Fruit fly (Drosophila melanogaster) whole organism, pupa: Measurements from ENCODE around the gene PolD1.
A peak's percentile ranks its signal among the peaks of the same experiment; 100 is the strongest.

Experiments used
- CG10348 ChIP-seq: fragments of 200-800 bp; sonication (Bioruptor generic); IDR thresholded peaks from 2 replicates; pipeline ENCODE4 v1.3.6; 2022; ENCODE audit warnings: missing biosample characterization, missing genetic modification characterization
- CG12605 ChIP-seq: fragments of 200-800 bp; sonication (Bioruptor generic); IDR thresholded peaks from 2 replicates; pipeline ENCODE4 v1.3.6; 2022; ENCODE audit warnings: missing biosample characterization, missing genetic modification characterization
- CG13204 ChIP-seq: fragments of 200-800 bp; sonication (Bioruptor generic); optimal IDR thresholded peaks from 2 replicates; lab custom pipeline; 2018; ENCODE audit warnings: missing biosample characterization, mild to moderate bottlenecking, missing genetic modification characterization, moderate library complexity
- CG14655 ChIP-seq: fragments of 200-800 bp; sonication (Bioruptor generic); optimal IDR thresholded peaks from 3 replicates; lab custom pipeline; 2017; ENCODE audit warnings: mild to moderate bottlenecking, missing biosample characterization, missing genetic modification reagents, missing genetic modification characterization
- CG15710 ChIP-seq: fragments of 200-800 bp; sonication (Bioruptor generic); optimal IDR thresholded peaks from 2 replicates; lab custom pipeline; 2018; ENCODE audit warnings: missing biosample characterization, mild to moderate bottlenecking, missing genetic modification characterization, moderate library complexity
- CG17806 ChIP-seq: fragments of 200-800 bp; sonication (Bioruptor generic); optimal IDR thresholded peaks from 2 replicates; lab custom pipeline; 2018; ENCODE audit warnings: missing biosample characterization, mild to moderate bottlenecking, missing genetic modification characterization, moderate library complexity
- CG32121 ChIP-seq: fragments of 200-800 bp; sonication (Bioruptor generic); IDR thresholded peaks from 2 replicates; pipeline ENCODE4 v1.3.6; 2022; ENCODE audit warnings: missing biosample characterization, missing genetic modification characterization
- CG34367 ChIP-seq: fragments of 200-800 bp; sonication (Bioruptor generic); optimal IDR thresholded peaks from 2 replicates; lab custom pipeline; 2018; ENCODE audit warnings: missing biosample characterization, mild to moderate bottlenecking, missing genetic modification characterization
- CG4496 ChIP-seq: fragments of 200-800 bp; sonication (Bioruptor generic); IDR thresholded peaks from 3 replicates; pipeline ENCODE4 v1.3.6; 2022; ENCODE audit warnings: missing biosample characterization, missing genetic modification characterization
- CG8159 ChIP-seq: fragments of 200-800 bp; sonication (Bioruptor generic); optimal IDR thresholded peaks from 3 replicates; lab custom pipeline; 2018; ENCODE audit warnings: missing biosample characterization, mild to moderate bottlenecking, missing genetic modification characterization, moderate library complexity
- CG8301 ChIP-seq: fragments of 200-800 bp; sonication (Bioruptor generic); optimal IDR thresholded peaks from 2 replicates; lab custom pipeline; 2018; ENCODE audit warnings: missing biosample characterization, mild to moderate bottlenecking, missing genetic modification characterization
- CG9948 ChIP-seq: fragments of 200-800 bp; sonication (Bioruptor generic); optimal IDR thresholded peaks from 2 replicates; lab custom pipeline; 2018; ENCODE audit warnings: missing biosample characterization, mild to moderate bottlenecking, missing genetic modification characterization, moderate library complexity
- D1 ChIP-seq: fragments of 200-800 bp; sonication (Bioruptor generic); optimal IDR thresholded peaks from 2 replicates; lab custom pipeline; 2018; ENCODE audit warnings: missing biosample characterization, mild to moderate bottlenecking, missing genetic modification characterization, moderate library complexity
- EcR ChIP-seq: fragments of 200-800 bp; sonication (Bioruptor generic); optimal IDR thresholded peaks from 3 replicates; lab custom pipeline; 2019; ENCODE audit warnings: missing biosample characterization, missing genetic modification characterization, mild to moderate bottlenecking, moderate library complexity, missing genetic modification reagents
- Ets98B ChIP-seq: fragments of 200-800 bp; sonication (Bioruptor generic); IDR thresholded peaks from 2 replicates; pipeline ENCODE4 v1.3.6; 2022; ENCODE audit warnings: missing biosample characterization, missing genetic modification characterization
- Pif1A ChIP-seq: fragments of 200-800 bp; sonication (Bioruptor generic); optimal IDR thresholded peaks from 3 replicates; lab custom pipeline; 2016; ENCODE audit warnings: missing biosample characterization, missing genetic modification characterization
- Pif1B ChIP-seq: fragments of 200-800 bp; sonication (Bioruptor generic); optimal IDR thresholded peaks from 3 replicates; lab custom pipeline; 2016; ENCODE audit warnings: missing biosample characterization, missing genetic modification characterization
- Snoo ChIP-seq: fragments of 200-800 bp; sonication (Bioruptor generic); optimal IDR thresholded peaks from 3 replicates; lab custom pipeline; 2017; ENCODE audit warnings: missing biosample characterization, mild to moderate bottlenecking, missing genetic modification characterization, inconsistent platforms
- fd96Ca ChIP-seq: fragments of 200-800 bp; sonication (Bioruptor generic); IDR thresholded peaks from 3 replicates; pipeline ENCODE4 v1.3.6; 2022; ENCODE audit warnings: missing biosample characterization, missing genetic modification characterization
- gl ChIP-seq: fragments of 200-800 bp; sonication (Bioruptor generic); optimal IDR thresholded peaks from 2 replicates; lab custom pipeline; 2018; ENCODE audit warnings: missing biosample characterization, mild to moderate bottlenecking, missing genetic modification characterization
- rn ChIP-seq: fragments of 200-800 bp; sonication (Bioruptor generic); IDR thresholded peaks from 2 replicates; pipeline ENCODE4 v1.3.6; 2022; ENCODE audit warnings: missing biosample characterization, missing genetic modification characterization

PolD1 gene

DNA sequence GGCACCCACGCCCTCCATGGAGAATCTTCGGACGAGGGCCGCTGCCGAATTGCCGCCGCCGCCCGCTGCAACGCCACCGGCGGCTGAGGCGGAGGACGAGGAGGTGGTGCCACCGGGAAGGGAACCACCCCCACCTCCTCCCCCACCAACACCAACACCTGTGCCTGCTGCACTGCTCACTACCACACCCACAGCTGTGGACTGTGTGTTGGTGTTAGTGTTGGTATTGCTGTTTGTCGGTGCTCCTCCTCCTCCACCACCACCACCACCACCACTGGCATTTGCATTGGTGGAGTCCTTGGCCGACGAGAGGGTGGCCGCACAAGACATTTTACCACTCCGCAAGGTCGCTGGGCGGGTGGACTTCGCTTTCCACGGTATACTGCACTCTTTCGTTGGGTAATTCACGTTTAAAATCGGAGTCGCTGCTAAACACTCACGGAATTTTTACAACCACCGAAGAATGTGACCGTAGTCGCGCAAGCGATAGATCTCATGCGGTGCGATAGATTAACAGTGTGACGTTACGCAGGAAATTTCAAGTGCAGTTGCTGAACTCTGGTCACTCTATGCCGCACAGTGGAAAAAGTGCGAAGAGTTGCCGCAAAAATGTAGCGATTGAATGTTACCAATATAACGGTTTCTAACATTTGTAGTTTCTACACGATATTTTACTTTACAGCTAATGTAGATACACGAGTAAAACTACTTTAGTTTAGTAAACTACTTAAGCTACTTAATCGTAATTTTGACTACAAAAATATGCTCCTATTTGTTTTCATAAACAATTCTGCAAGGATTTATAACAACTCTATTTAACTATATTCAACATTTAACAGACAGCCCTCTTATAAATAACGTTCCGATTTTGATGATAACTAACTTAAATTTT lies 23.9 kb upstream of the PolD1 start, which contains the start of gene mib1:
TSS of gene mib1 (minus strand) at position 494 of the 892 bp plus-strand sequence.
- TF ChIP-seq fd96Ca (peak; percentile 68; the same call in 1 of the 3 replicates), Pif1A (GFP tag; lab: Kevin White, UChicago) (no peak), CG17806 (tag; lab: Kevin White, UChicago) (no peak), Ets98B (peak; percentile 26), rn (0 out of 2 replicates have a peak, but pooled peaks have one; percentile 26), gl (tag; lab: Kevin White, UChicago) (no peak), CG13204 (GFP tag; lab: Kevin White, UChicago) (peak; percentile 93), CG12605 (GFP tag; lab: Robert Waterston, UW) (0 out of 2 replicates have a peak, but pooled peaks have one; percentile 29), EcR (GFP tag; lab: Kevin White, UChicago) (peak; percentile 27), CG15710 (tag; lab: Kevin White, UChicago) (no peak), CG8159 (tag; lab: Kevin White, UChicago) (no peak), CG4496 (GFP tag; lab: Robert Waterston, UW) (peak; percentile 32; the same call in 1 of the 3 replicates), CG32121 (GFP tag; lab: Robert Waterston, UW) (no peak; the same call in none of the 2 replicates), Pif1B (GFP tag; lab: Kevin White, UChicago) (peak; percentile 37), Snoo (tag; lab: Kevin White, UChicago) (peak; percentile 36)

DNA sequence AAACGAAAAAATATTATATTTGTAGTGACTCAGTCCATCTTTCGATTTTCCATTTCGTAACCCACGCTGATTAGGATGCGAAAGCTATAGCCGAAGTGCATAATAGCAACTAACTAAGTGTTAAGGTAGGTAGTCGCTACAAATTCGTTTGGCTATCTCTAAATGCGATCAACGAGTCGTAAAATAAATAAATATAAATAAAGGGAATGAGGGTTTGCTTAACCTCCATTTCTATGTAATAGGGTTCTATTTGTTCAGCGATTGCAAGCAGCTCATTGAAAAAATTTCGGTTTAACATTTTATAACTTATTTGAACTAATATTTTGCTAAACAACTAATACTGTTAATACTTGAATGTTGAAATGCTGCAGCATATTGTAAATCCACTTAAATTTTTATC lies 22.6 kb upstream of the PolD1 start:
- TF ChIP-seq gl (tag; lab: Kevin White, UChicago), result no peak
- no peak for TF ChIP-seq CG34367
- TF ChIP-seq CG14655 (GFP tag; lab: Kevin White, UChicago), result no peak
- TF ChIP-seq Snoo (tag; lab: Kevin White, UChicago), result no peak
- TF ChIP-seq CG17806 (tag; lab: Kevin White, UChicago), result no peak
- no peak for TF ChIP-seq fd96Ca
- no peak for TF ChIP-seq CG32121 (GFP tag; lab: Robert Waterston, UW)
- no peak for TF ChIP-seq CG4496 (GFP tag; lab: Robert Waterston, UW)
- TF ChIP-seq CG9948 (tag; lab: Kevin White, UChicago), result no peak
- no peak for TF ChIP-seq CG8159 (tag; lab: Kevin White, UChicago)
- TF ChIP-seq CG12605 (GFP tag; lab: Robert Waterston, UW), result no peak

DNA sequence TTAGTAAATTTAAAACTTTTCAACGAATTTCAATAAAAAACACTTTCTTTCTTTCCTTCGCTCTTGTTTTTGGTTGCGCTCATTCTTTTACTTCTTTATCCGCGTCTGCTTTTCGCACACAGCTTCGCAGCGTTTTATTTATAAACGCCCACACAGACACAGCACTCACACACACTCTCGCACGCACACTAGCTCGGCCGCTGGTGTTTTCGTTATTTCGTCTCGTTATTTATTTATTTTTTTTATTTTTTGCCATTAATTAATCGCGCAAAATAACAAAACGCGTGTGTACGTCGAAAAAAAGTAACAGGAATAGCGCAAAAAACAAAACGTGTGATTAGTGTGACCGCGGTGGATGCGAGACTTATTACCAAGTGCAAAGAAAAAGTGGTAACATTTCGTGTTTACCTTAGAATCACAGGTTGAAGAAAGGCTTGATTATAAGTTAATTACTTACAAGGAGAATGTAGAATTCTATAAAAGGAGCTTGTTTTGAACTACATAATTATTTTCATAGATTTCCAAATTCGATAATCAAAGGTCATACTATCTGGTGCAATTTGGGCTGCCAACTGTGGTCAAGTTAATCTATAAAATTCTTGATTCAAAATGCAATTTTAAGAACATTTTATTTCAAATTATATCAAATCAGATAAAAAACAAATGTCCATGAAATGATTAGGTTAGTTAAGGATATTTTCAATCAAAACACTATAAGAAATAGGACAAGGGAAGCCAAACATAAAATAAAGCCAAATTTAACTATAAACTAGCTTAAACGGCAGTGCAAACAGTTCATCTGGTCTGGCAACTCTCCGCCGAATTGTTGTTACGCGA lies 17.0 kb upstream of the PolD1 start, which contains the start of the genes hzg and mRpS31:
TSS of gene hzg (minus strand) at position 336 of the 837 bp plus-strand sequence.
TSS of gene mRpS31 (plus strand) at position 793 of the 837 bp plus-strand sequence.
- TF ChIP-seq CG8301 (tag; lab: Kevin White, UChicago), result peak; percentile 34
- peak; percentile 65 for TF ChIP-seq Pif1B (GFP tag; lab: Kevin White, UChicago)
- TF ChIP-seq CG12605 (GFP tag; lab: Robert Waterston, UW), result peak; percentile 91
- peak; percentile 76 for TF ChIP-seq Ets98B
- TF ChIP-seq EcR (GFP tag; lab: Kevin White, UChicago), result peak; percentile 28
- peak; percentile 47 for TF ChIP-seq CG32121 (GFP tag; lab: Robert Waterston, UW)
- peak; percentile 84 for TF ChIP-seq CG13204 (GFP tag; lab: Kevin White, UChicago)
- TF ChIP-seq CG4496 (GFP tag; lab: Robert Waterston, UW), result peak; percentile 57; the same call in 1 of the 3 replicates
- TF ChIP-seq fd96Ca, result peak; percentile 80; the same call in 2 of the 3 replicates
- TF ChIP-seq CG9948 (tag; lab: Kevin White, UChicago), result peak; percentile 44
- peak; percentile 72 for TF ChIP-seq CG14655 (GFP tag; lab: Kevin White, UChicago)
- TF ChIP-seq rn, result no peak
- peak; percentile 87 for TF ChIP-seq gl (tag; lab: Kevin White, UChicago)
- TF ChIP-seq CG8159 (tag; lab: Kevin White, UChicago), result peak; percentile 56
- peak; percentile 11 for TF ChIP-seq D1
- TF ChIP-seq Pif1A (GFP tag; lab: Kevin White, UChicago), result peak; percentile 69
- TF ChIP-seq CG15710 (tag; lab: Kevin White, UChicago), result peak; percentile 70
- TF ChIP-seq CG10348 (GFP tag; lab: Robert Waterston, UW), result no peak
- TF ChIP-seq Snoo (tag; lab: Kevin White, UChicago), result peak; percentile 8
- peak; percentile 75 for TF ChIP-seq CG34367
- TF ChIP-seq CG17806 (tag; lab: Kevin White, UChicago), result peak; percentile 42

DNA sequence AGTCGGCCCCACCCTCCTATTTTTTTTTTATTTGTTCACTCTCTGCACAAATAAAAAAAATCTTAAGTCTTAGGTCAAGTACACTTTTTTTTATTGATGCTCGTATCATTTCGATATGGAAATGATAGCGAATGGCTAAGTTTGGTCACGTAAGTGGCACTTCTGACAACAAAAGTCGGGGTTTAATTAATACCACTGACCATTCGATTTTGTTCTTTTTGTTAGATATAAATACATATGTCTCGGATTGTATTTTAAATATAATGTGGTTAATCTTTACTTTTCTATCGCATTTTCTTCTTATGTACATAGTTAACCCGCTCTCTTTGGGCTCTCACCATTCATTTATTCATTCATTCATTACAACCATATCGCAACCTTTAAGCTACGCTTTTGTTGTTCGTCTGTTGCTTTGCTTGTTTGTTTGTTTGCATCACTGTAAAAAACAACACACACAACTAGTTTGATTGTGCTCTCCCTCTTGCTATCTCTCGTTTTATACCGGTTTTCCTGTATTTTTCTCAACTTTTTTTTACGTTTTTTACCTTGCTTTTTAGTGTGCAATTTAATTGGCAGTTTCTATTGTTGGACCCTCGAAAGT lies 14.6 kb upstream of the PolD1 start:
- TF ChIP-seq CG15710 (tag; lab: Kevin White, UChicago), result peak; percentile 32
- peak; percentile 12 for TF ChIP-seq CG17806 (tag; lab: Kevin White, UChicago)
- peak; percentile 62 for TF ChIP-seq Ets98B
- TF ChIP-seq Snoo (tag; lab: Kevin White, UChicago), result no peak
- TF ChIP-seq rn, result no peak
- TF ChIP-seq CG34367, result peak; percentile 26
- TF ChIP-seq EcR (GFP tag; lab: Kevin White, UChicago), result no peak
- TF ChIP-seq CG32121 (GFP tag; lab: Robert Waterston, UW), result peak; percentile 48; the same call in 1 of the 2 replicates
- peak; percentile 52 for TF ChIP-seq CG8301 (tag; lab: Kevin White, UChicago)
- no peak for TF ChIP-seq CG8159 (tag; lab: Kevin White, UChicago)
- TF ChIP-seq Pif1A (GFP tag; lab: Kevin White, UChicago), result peak; percentile 60
- TF ChIP-seq D1, result no peak
- TF ChIP-seq CG9948 (tag; lab: Kevin White, UChicago), result peak; percentile 1
- TF ChIP-seq Pif1B (GFP tag; lab: Kevin White, UChicago), result peak; percentile 37
- TF ChIP-seq CG12605 (GFP tag; lab: Robert Waterston, UW), result peak; percentile 84
- peak; percentile 62 for TF ChIP-seq CG14655 (GFP tag; lab: Kevin White, UChicago)
- TF ChIP-seq CG13204 (GFP tag; lab: Kevin White, UChicago), result peak; percentile 41
- no peak; the same call in 1 of the 3 replicates for TF ChIP-seq fd96Ca
- peak; percentile 78 for TF ChIP-seq gl (tag; lab: Kevin White, UChicago)
- no peak for TF ChIP-seq CG10348 (GFP tag; lab: Robert Waterston, UW)
- no peak for TF ChIP-seq CG4496 (GFP tag; lab: Robert Waterston, UW)
